Worm (Caenorhabditis elegans) whole organism, L1 larva: ENCODE data around the gene F19G12.1.

Source experiments
- Y116A8C.19 ChIP-seq: sonication (generic microtip); optimal IDR thresholded peaks from 2 replicates; lab custom pipeline; 2016; ENCODE audit warnings: missing compliant biosample characterization, missing genetic modification characterization, borderline replicate concordance
- aha-1 ChIP-seq: fragments of 150-350 bp; optimal IDR thresholded peaks from 2 replicates; lab custom pipeline; 2014; ENCODE audit warnings: missing biosample characterization, missing genetic modification characterization
- blmp-1 ChIP-seq: fragments of 150-350 bp; optimal IDR thresholded peaks from 2 replicates; lab custom pipeline; 2014; ENCODE audit warnings: missing biosample characterization, missing genetic modification characterization
- ceh-88 ChIP-seq: fragments of 200-800 bp; sonication (Bioruptor generic); IDR thresholded peaks from 2 replicates; pipeline ENCODE4 v1.3.6; 2022; ENCODE audit warnings: missing genetic modification characterization, missing compliant biosample characterization
- dsc-1 ChIP-seq: sonication (generic microtip); optimal IDR thresholded peaks from 2 replicates; lab custom pipeline; 2016; ENCODE audit warnings: mild to moderate bottlenecking, missing genetic modification characterization, missing compliant biosample characterization
- elt-3 ChIP-seq, 6 experiments: fragments of 150-350 bp in 1 of 6; sonication (generic microtip); optimal IDR thresholded peaks; 2 replicates each; lab custom pipeline; 2017 to 2018; ENCODE audit warnings: missing biosample characterization in 6 of 6, missing genetic modification characterization in 6 of 6, inconsistent platforms in 1 of 6
- ets-5 ChIP-seq: fragments of 200-800 bp; sonication (Bioruptor generic); IDR thresholded peaks from 2 replicates; pipeline ENCODE4 v1.3.6; 2022; ENCODE audit warnings: missing genetic modification characterization, missing compliant biosample characterization
- fkh-10 ChIP-seq: sonication (generic microtip); optimal IDR thresholded peaks from 2 replicates; lab custom pipeline; 2017; ENCODE audit warnings: missing biosample characterization, missing genetic modification reagents, missing genetic modification characterization
- fkh-8 ChIP-seq: sonication (generic microtip); optimal IDR thresholded peaks from 2 replicates; lab custom pipeline; 2016; ENCODE audit warnings: mild to moderate bottlenecking, missing genetic modification characterization, missing compliant biosample characterization
- fos-1 ChIP-seq: fragments of 150-350 bp; optimal IDR thresholded peaks from 2 replicates; lab custom pipeline; 2014; ENCODE audit warnings: missing biosample characterization, missing genetic modification characterization
- grh-1 ChIP-seq: fragments of 200-800 bp; sonication (Bioruptor generic); IDR thresholded peaks from 2 replicates; pipeline ENCODE4 v1.3.6; 2022; ENCODE audit warnings: missing genetic modification reagents, missing genetic modification characterization, missing compliant biosample characterization
- hlh-17 ChIP-seq: fragments of 200-800 bp; sonication (Bioruptor generic); optimal IDR thresholded peaks from 2 replicates; lab custom pipeline; 2018; ENCODE audit warnings: missing genetic modification characterization, mild to moderate bottlenecking, missing compliant biosample characterization, moderate library complexity, borderline replicate concordance
- hpl-2 ChIP-seq: fragments of 150-350 bp; optimal IDR thresholded peaks from 2 replicates; lab custom pipeline; 2014; ENCODE audit warnings: missing biosample characterization, missing genetic modification reagents, missing genetic modification characterization
- jun-1 ChIP-seq: fragments of 150-350 bp; optimal IDR thresholded peaks from 2 replicates; lab custom pipeline; 2014; ENCODE audit warnings: missing biosample characterization, missing genetic modification reagents, missing genetic modification characterization
- lin-14 ChIP-seq: fragments of 200-800 bp; sonication (Bioruptor generic); optimal IDR thresholded peaks from 2 replicates; lab custom pipeline; 2018; ENCODE audit warnings: mild to moderate bottlenecking, missing genetic modification characterization, moderate library complexity, missing compliant biosample characterization
- lin-15B ChIP-seq: fragments of 150-350 bp; sonication (generic microtip); optimal IDR thresholded peaks from 3 replicates; lab custom pipeline; 2014; ENCODE audit warnings: missing biosample characterization, missing genetic modification characterization
- mdl-1 ChIP-seq, 2 experiments: fragments of 150-350 bp; optimal IDR thresholded peaks; 2 replicates each; lab custom pipeline; 2014 to 2017; ENCODE audit warnings: missing biosample characterization in 2 of 2, missing genetic modification characterization in 2 of 2, inconsistent platforms in 1 of 2
- mep-1 ChIP-seq: fragments of 150-350 bp; optimal IDR thresholded peaks from 2 replicates; lab custom pipeline; 2014; ENCODE audit warnings: missing biosample characterization, missing genetic modification characterization
- nhr-12 ChIP-seq: sonication (generic microtip); optimal IDR thresholded peaks from 2 replicates; lab custom pipeline; 2017; ENCODE audit warnings: missing biosample characterization, missing genetic modification characterization
- nhr-19 ChIP-seq: fragments of 200-800 bp; sonication (Bioruptor generic); conservative IDR thresholded peaks from 2 replicates; pipeline ENCODE4 v1.3.6; 2022; ENCODE audit warnings: missing genetic modification characterization, missing compliant biosample characterization
- nhr-47 ChIP-seq: sonication (generic microtip); optimal IDR thresholded peaks from 2 replicates; lab custom pipeline; 2016; ENCODE audit warnings: mild to moderate bottlenecking, missing genetic modification characterization, moderate library complexity, missing compliant biosample characterization
- nhr-84 ChIP-seq: sonication (generic microtip); optimal IDR thresholded peaks from 2 replicates; lab custom pipeline; 2017; ENCODE audit warnings: missing biosample characterization, missing genetic modification characterization
- nhr-85 ChIP-seq: sonication (generic microtip); peaks from one replicate; lab custom pipeline; 2016; ENCODE audit warnings: missing genetic modification characterization, inconsistent platforms, missing compliant biosample characterization
- pax-3 ChIP-seq: fragments of 200-800 bp; sonication (Bioruptor generic); optimal IDR thresholded peaks from 2 replicates; lab custom pipeline; 2018; ENCODE audit warnings: mild to moderate bottlenecking, missing genetic modification characterization, moderate library complexity, missing compliant biosample characterization
- pqm-1 ChIP-seq: sonication (generic microtip); optimal IDR thresholded peaks from 3 replicates; lab custom pipeline; 2017; ENCODE audit warnings: missing biosample characterization, missing genetic modification characterization
- skn-1 ChIP-seq: fragments of 150-350 bp; optimal IDR thresholded peaks from 2 replicates; lab custom pipeline; 2014; ENCODE audit warnings: missing biosample characterization, missing genetic modification characterization
- snpc-4 ChIP-seq: fragments of 150-350 bp; optimal IDR thresholded peaks from 2 replicates; lab custom pipeline; 2014; ENCODE audit warnings: missing biosample characterization, missing genetic modification characterization
- snu-23 ChIP-seq: sonication (generic microtip); optimal IDR thresholded peaks from 2 replicates; lab custom pipeline; 2016; ENCODE audit warnings: missing genetic modification characterization, missing compliant biosample characterization
- sox-4 ChIP-seq: sonication (generic microtip); optimal IDR thresholded peaks from 2 replicates; lab custom pipeline; 2016; ENCODE audit warnings: missing genetic modification characterization, missing compliant biosample characterization
- sptf-1 ChIP-seq: fragments of 150-350 bp; optimal IDR thresholded peaks from 2 replicates; lab custom pipeline; 2014; ENCODE audit warnings: missing biosample characterization, missing genetic modification characterization
- sup-37 ChIP-seq: fragments of 200-800 bp; sonication (Bioruptor generic); optimal IDR thresholded peaks from 2 replicates; lab custom pipeline; 2018; ENCODE audit warnings: mild to moderate bottlenecking, missing genetic modification characterization, missing compliant biosample characterization
- unc-98 ChIP-seq: fragments of 200-800 bp; sonication (Bioruptor generic); IDR thresholded peaks from 2 replicates; pipeline ENCODE4 v1.3.6; 2022; ENCODE audit warnings: missing genetic modification characterization, missing compliant biosample characterization
- xbp-1 ChIP-seq: sonication (generic microtip); optimal IDR thresholded peaks from 2 replicates; lab custom pipeline; 2016; ENCODE audit warnings: missing genetic modification characterization, missing compliant biosample characterization
- zag-1 ChIP-seq: fragments of 150-350 bp; optimal IDR thresholded peaks from 2 replicates; lab custom pipeline; 2014; ENCODE audit warnings: missing biosample characterization, missing genetic modification characterization
- zip-4 ChIP-seq: fragments of 200-800 bp; sonication (Bioruptor generic); optimal IDR thresholded peaks from 2 replicates; lab custom pipeline; 2018; ENCODE audit warnings: mild to moderate bottlenecking, missing genetic modification characterization, moderate library complexity, missing compliant biosample characterization
- ztf-11 ChIP-seq, 2 experiments: sonication (generic microtip); optimal IDR thresholded peaks; 2 replicates each; lab custom pipeline; 2016 to 2017; ENCODE audit warnings: missing genetic modification characterization in 2 of 2, missing biosample characterization in 1 of 2, missing compliant biosample characterization in 1 of 2
- ztf-4 ChIP-seq: fragments of 150-350 bp; optimal IDR thresholded peaks from 2 replicates; lab custom pipeline; 2014; ENCODE audit warnings: missing biosample characterization, missing genetic modification characterization

F19G12.1 gene

ce11 chrX:1458793-1459192 is 28.0 kb downstream of the F19G12.1 start, which contains the start of gene D1005.2:
Gene D1005.2 (plus strand): TSS chrX:1459022.
- TF ChIP-seq lin-14 (GFP tag; lab: Kevin White, UChicago) (peak; percentile 37), skn-1 (tag; lab: Kevin White, UChicago) (no peak), blmp-1 (tag; lab: Kevin White, UChicago) (peak; percentile 93), zag-1 (no peak), mep-1 (peak; percentile 6), elt-3 (tag; optimal IDR thresholded peaks at IDR 0.05; lab: Kevin White, UChicago) (peak in 3 of 6 experiments; percentile 6 to 56 (median 37)), mdl-1 (tag; optimal IDR thresholded peaks at IDR 0.05; lab: Kevin White, UChicago) (peak in 1 of 2 experiments; percentile 32), lin-15B (tag; lab: Kevin White, UChicago) (no peak)

ce11 chrX:1459756-1460155 is 28.9 kb downstream of the F19G12.1 start:
- TF ChIP-seq dsc-1 (tag; lab: Kevin White, UChicago) = no peak
- TF ChIP-seq blmp-1 (tag; lab: Kevin White, UChicago) = peak; percentile 51
- no peak for TF ChIP-seq sptf-1 (tag; lab: Kevin White, UChicago)
- TF ChIP-seq skn-1 (tag; lab: Kevin White, UChicago) = no peak
- TF ChIP-seq ztf-11 (tag; optimal IDR thresholded peaks at IDR 0.05; lab: Kevin White, UChicago) = no peak
- TF ChIP-seq, all 84 proteins: peak for 1

DNA sequence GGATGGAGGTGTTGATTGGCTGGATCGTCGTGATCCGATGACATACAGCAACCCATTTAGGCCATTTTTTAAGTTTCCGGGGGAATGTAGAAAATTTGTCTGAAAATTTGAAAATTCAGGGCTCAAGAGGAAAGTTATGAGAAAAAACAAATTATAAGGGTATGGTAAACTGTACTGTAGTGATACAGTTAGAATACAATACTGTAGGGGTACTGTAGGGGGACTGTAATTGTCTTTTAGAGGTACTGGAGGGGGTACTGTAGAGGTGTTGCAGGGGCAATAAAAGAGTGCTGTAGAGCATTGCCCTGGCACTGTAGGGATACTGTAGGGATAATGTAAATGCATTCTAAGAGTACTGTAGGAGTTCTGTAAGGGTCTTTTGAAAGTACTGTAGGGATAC is 33.9 kb downstream of the F19G12.1 start, which contains the start of gene D1005.6:
D1005.6 (minus strand) TSS at position 101 of the 400 bp plus-strand sequence.
- TF ChIP-seq hpl-2 (GFP tag; lab: Kevin White, UChicago) (no peak), xbp-1 (no peak), sup-37 (no peak), fos-1 (no peak), Y116A8C.19 (tag; lab: Kevin White, UChicago) (no peak), aha-1 (tag; lab: Kevin White, UChicago) (no peak), zip-4 (GFP tag; lab: Kevin White, UChicago) (no peak), skn-1 (tag; lab: Kevin White, UChicago) (no peak), nhr-47 (tag; lab: Kevin White, UChicago) (no peak), ceh-88 (no peak), snpc-4 (tag; lab: Kevin White, UChicago) (no peak), nhr-19 (no peak), nhr-85 (tag; lab: Kevin White, UChicago) (no peak), nhr-12 (no peak), ets-5 (no peak), snu-23 (GFP tag; lab: Kevin White, UChicago) (no peak), nhr-84 (tag; lab: Kevin White, UChicago) (no peak)

DNA sequence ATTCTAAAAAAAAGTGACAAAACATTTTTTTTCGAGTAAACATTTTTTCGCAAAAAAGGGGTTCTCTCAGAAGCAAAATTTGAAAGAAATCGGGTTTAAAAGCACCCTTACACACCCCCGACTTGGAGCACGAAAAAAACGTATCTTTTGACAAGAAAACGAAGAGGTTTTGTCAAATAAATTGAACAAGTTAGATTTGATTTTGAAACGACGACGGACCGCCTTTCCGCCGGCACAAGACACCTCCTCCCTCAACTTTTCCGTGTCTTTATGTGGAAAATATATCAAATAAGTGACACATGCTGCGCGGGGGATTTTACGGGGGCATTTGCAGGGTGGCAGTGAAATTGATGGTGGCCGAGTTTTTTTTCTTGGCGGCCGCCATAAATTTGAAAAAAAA is 37.2 kb downstream of the F19G12.1 start:
- no peak for TF ChIP-seq pqm-1
- no peak for TF ChIP-seq xbp-1
- TF ChIP-seq fkh-10 (GFP tag; lab: Kevin White, UChicago) = peak; percentile 77
- TF ChIP-seq dsc-1 (tag; lab: Kevin White, UChicago) = no peak
- peak; percentile 23 for TF ChIP-seq lin-14 (GFP tag; lab: Kevin White, UChicago)
- no peak for TF ChIP-seq fkh-8 (tag; lab: Kevin White, UChicago)
- TF ChIP-seq jun-1 (tag; lab: Kevin White, UChicago) = no peak
- no peak for TF ChIP-seq hlh-17
- TF ChIP-seq unc-98 (GFP tag; lab: Robert Waterston, UW) = no peak
- no peak for TF ChIP-seq ztf-4
- no peak for TF ChIP-seq pax-3 (tag; lab: Kevin White, UChicago)
- TF ChIP-seq grh-1 (GFP tag; lab: Robert Waterston, UW) = no peak
- TF ChIP-seq sox-4 (tag; lab: Kevin White, UChicago) = no peak
